Fruit fly (Drosophila melanogaster): ENCODE measurements around the gene pasha.

DNA sequence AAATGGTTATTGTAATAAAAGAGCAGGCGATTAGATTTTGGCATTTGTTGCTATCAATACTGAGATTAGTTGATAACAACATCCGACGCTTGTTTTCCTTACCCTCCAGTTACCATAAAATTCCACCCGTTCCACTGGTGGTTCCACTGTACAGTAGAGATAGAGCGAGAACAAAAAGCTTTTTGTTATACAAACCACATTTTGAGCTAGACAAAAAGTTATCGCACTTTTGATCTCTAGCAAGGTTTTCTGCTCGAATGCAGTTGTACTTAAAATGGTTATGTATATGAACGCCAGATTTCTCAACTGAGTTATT, 12.7 kb upstream of the pasha start:
- TF ChIP-seq usp (GFP tag; optimal IDR thresholded peaks at IDR 0.05): no peak
- no peak for TF ChIP-seq pan (optimal IDR thresholded peaks at IDR 0.05)

Measured in whole organism.